Worm (Caenorhabditis elegans) whole organism, L3 larva: Measurements from ENCODE around the gene spe-18.

Experiments used
- R02D3.7 ChIP-seq: fragments of 150-350 bp; optimal IDR thresholded peaks from 2 replicates; lab custom pipeline; 2014; ENCODE audit warnings: missing biosample characterization, missing genetic modification characterization
- ZK546.5 ChIP-seq: sonication (generic microtip); optimal IDR thresholded peaks from 2 replicates; lab custom pipeline; 2017; ENCODE audit warnings: missing biosample characterization, missing genetic modification characterization
- aly-2 ChIP-seq: fragments of 150-350 bp; optimal IDR thresholded peaks from 2 replicates; lab custom pipeline; 2014; ENCODE audit warnings: missing biosample characterization, missing genetic modification characterization
- ama-1 ChIP-seq: fragments of 150-350 bp; optimal IDR thresholded peaks from 2 replicates; lab custom pipeline; 2018
- ceh-16 ChIP-seq: sonication (generic microtip); optimal IDR thresholded peaks from 2 replicates; lab custom pipeline; 2017; ENCODE audit warnings: missing biosample characterization, missing genetic modification characterization
- ceh-28 ChIP-seq: fragments of 150-350 bp; optimal IDR thresholded peaks from 2 replicates; lab custom pipeline; 2014; ENCODE audit warnings: missing biosample characterization, missing genetic modification reagents, missing genetic modification characterization
- ceh-82 ChIP-seq: fragments of 150-350 bp; optimal IDR thresholded peaks from 2 replicates; lab custom pipeline; 2014; ENCODE audit warnings: missing biosample characterization, missing genetic modification characterization
- ceh-9 ChIP-seq: sonication (generic microtip); optimal IDR thresholded peaks from 2 replicates; lab custom pipeline; 2018; ENCODE audit warnings: missing biosample characterization, missing genetic modification characterization
- daf-12 ChIP-seq: fragments of 150-350 bp; optimal IDR thresholded peaks from 2 replicates; lab custom pipeline; 2014; ENCODE audit warnings: missing biosample characterization, missing genetic modification reagents, missing genetic modification characterization
- egl-27 ChIP-seq: sonication (generic microtip); optimal IDR thresholded peaks from 4 replicates; lab custom pipeline; 2017; ENCODE audit warnings: missing biosample characterization, missing genetic modification reagents, missing genetic modification characterization
- egl-5 ChIP-seq: fragments of 150-350 bp; optimal IDR thresholded peaks from 2 replicates; lab custom pipeline; 2017; ENCODE audit warnings: missing biosample characterization, missing genetic modification reagents, missing genetic modification characterization, inconsistent platforms
- elt-2 ChIP-seq: sonication (generic microtip); optimal IDR thresholded peaks from 2 replicates; lab custom pipeline; 2016; ENCODE audit warnings: missing genetic modification reagents, mild to moderate bottlenecking, missing genetic modification characterization, missing compliant biosample characterization
- elt-3 ChIP-seq, 3 experiments: fragments of 150-350 bp in 1 of 3; sonication (generic microtip) in 2 of 3; optimal IDR thresholded peaks; 2 replicates in 2 of 3; 4 replicates in 1 of 3; lab custom pipeline; 2014 to 2017; ENCODE audit warnings: missing biosample characterization in 3 of 3, missing genetic modification characterization in 3 of 3
- eor-1 ChIP-seq, 2 experiments: fragments of 150-350 bp; optimal IDR thresholded peaks; 2 replicates each; lab custom pipeline; 2014 to 2018; ENCODE audit warnings: missing biosample characterization in 2 of 2, missing genetic modification characterization in 2 of 2
- fkh-10 ChIP-seq: sonication (generic microtip); optimal IDR thresholded peaks from 2 replicates; lab custom pipeline; 2017; ENCODE audit warnings: missing biosample characterization, missing genetic modification reagents, missing genetic modification characterization
- fkh-2 ChIP-seq: fragments of 150-350 bp; optimal IDR thresholded peaks from 2 replicates; lab custom pipeline; 2014; ENCODE audit warnings: missing biosample characterization, missing genetic modification reagents, missing genetic modification characterization
- fos-1 ChIP-seq: fragments of 150-350 bp; optimal IDR thresholded peaks from 2 replicates; lab custom pipeline; 2014; ENCODE audit warnings: missing biosample characterization, missing genetic modification characterization
- hmg-11 ChIP-seq: sonication (generic microtip); optimal IDR thresholded peaks from 2 replicates; lab custom pipeline; 2016; ENCODE audit warnings: missing genetic modification characterization, missing compliant biosample characterization
- jun-1 ChIP-seq: fragments of 150-350 bp; optimal IDR thresholded peaks from 2 replicates; lab custom pipeline; 2014; ENCODE audit warnings: missing biosample characterization, missing genetic modification reagents, missing genetic modification characterization
- lin-15B ChIP-seq: fragments of 150-350 bp; optimal IDR thresholded peaks from 2 replicates; lab custom pipeline; 2014; ENCODE audit warnings: missing biosample characterization, missing genetic modification characterization
- lin-39 ChIP-seq: fragments of 150-350 bp; optimal IDR thresholded peaks from 2 replicates; lab custom pipeline; 2018; ENCODE audit warnings: missing biosample characterization, missing genetic modification reagents, missing genetic modification characterization
- lsy-12 ChIP-seq: sonication (generic microtip); optimal IDR thresholded peaks from 2 replicates; lab custom pipeline; 2016; ENCODE audit warnings: mild to moderate bottlenecking, missing genetic modification characterization, missing compliant biosample characterization
- mdl-1 ChIP-seq: fragments of 150-350 bp; optimal IDR thresholded peaks from 2 replicates; lab custom pipeline; 2014; ENCODE audit warnings: missing biosample characterization, missing genetic modification characterization
- mml-1 ChIP-seq: fragments of 150-350 bp; sonication (generic microtip); optimal IDR thresholded peaks from 3 replicates; lab custom pipeline; 2014; ENCODE audit warnings: missing biosample characterization, missing genetic modification characterization
- nfya-1 ChIP-seq: sonication (generic microtip); optimal IDR thresholded peaks from 2 replicates; lab custom pipeline; 2017; ENCODE audit warnings: missing genetic modification characterization, mild to moderate bottlenecking, missing compliant biosample characterization, antibody characterized with exemption, moderate library complexity; ENCODE audit not compliant: insufficient read depth
- nhr-11 ChIP-seq: fragments of 150-350 bp; optimal IDR thresholded peaks from 2 replicates; lab custom pipeline; 2014; ENCODE audit warnings: missing biosample characterization, missing genetic modification characterization
- nhr-23 ChIP-seq: fragments of 150-350 bp; optimal IDR thresholded peaks from 2 replicates; lab custom pipeline; 2014; ENCODE audit warnings: missing biosample characterization, missing genetic modification reagents, missing genetic modification characterization
- nhr-237 ChIP-seq: fragments of 150-350 bp; optimal IDR thresholded peaks from 2 replicates; lab custom pipeline; 2014; ENCODE audit warnings: missing biosample characterization, missing genetic modification characterization
- nhr-25 ChIP-seq: sonication (generic microtip); optimal IDR thresholded peaks from 2 replicates; lab custom pipeline; 2017; ENCODE audit warnings: missing biosample characterization, missing genetic modification characterization
- nhr-28 ChIP-seq: fragments of 150-350 bp; optimal IDR thresholded peaks from 2 replicates; lab custom pipeline; 2014; ENCODE audit warnings: missing biosample characterization, missing genetic modification characterization
- nhr-43 ChIP-seq: sonication (generic microtip); optimal IDR thresholded peaks from 2 replicates; lab custom pipeline; 2016; ENCODE audit warnings: mild to moderate bottlenecking, missing genetic modification characterization, missing compliant biosample characterization; ENCODE audit not compliant: poor library complexity, severe bottlenecking
- nhr-67 ChIP-seq: fragments of 150-350 bp; optimal IDR thresholded peaks from 2 replicates; lab custom pipeline; 2014; ENCODE audit warnings: missing biosample characterization, missing genetic modification characterization
- nhr-76 ChIP-seq: fragments of 150-350 bp; sonication (generic microtip); optimal IDR thresholded peaks from 5 replicates; lab custom pipeline; 2014; ENCODE audit warnings: missing biosample characterization, missing genetic modification characterization
- nhr-77 ChIP-seq: fragments of 150-350 bp; optimal IDR thresholded peaks from 2 replicates; lab custom pipeline; 2014; ENCODE audit warnings: missing biosample characterization, missing genetic modification characterization
- pha-4 ChIP-seq: fragments of 150-350 bp; optimal IDR thresholded peaks from 2 replicates; lab custom pipeline; 2014; ENCODE audit warnings: missing biosample characterization, missing genetic modification reagents, missing genetic modification characterization
- pqm-1 ChIP-seq: fragments of 150-350 bp; optimal IDR thresholded peaks from 2 replicates; lab custom pipeline; 2017; ENCODE audit warnings: missing biosample characterization, missing genetic modification characterization, inconsistent platforms
- sea-2 ChIP-seq: fragments of 150-350 bp; sonication (generic microtip); optimal IDR thresholded peaks from 4 replicates; lab custom pipeline; 2014; ENCODE audit warnings: missing biosample characterization, missing genetic modification reagents, missing genetic modification characterization
- snpc-4 ChIP-seq: fragments of 150-350 bp; optimal IDR thresholded peaks from 2 replicates; lab custom pipeline; 2014; ENCODE audit warnings: missing biosample characterization, missing genetic modification characterization
- unc-39 ChIP-seq: sonication (generic microtip); optimal IDR thresholded peaks from 4 replicates; lab custom pipeline; 2017; ENCODE audit warnings: missing biosample characterization, missing genetic modification characterization
- unc-62 ChIP-seq: fragments of 150-350 bp; sonication (generic microtip); optimal IDR thresholded peaks from 4 replicates; lab custom pipeline; 2014; ENCODE audit warnings: missing biosample characterization, missing genetic modification reagents, missing genetic modification characterization
- zag-1 ChIP-seq: fragments of 150-350 bp; optimal IDR thresholded peaks from 2 replicates; lab custom pipeline; 2014; ENCODE audit warnings: missing biosample characterization, missing genetic modification characterization
- ztf-4 ChIP-seq: fragments of 150-350 bp; optimal IDR thresholded peaks from 2 replicates; lab custom pipeline; 2014; ENCODE audit warnings: missing biosample characterization, missing genetic modification characterization

The spe-18 gene

ce11 chrII:13139573-13139972 lies 13.6 kb downstream of the spe-18 start:
- TF ChIP-seq ama-1 (lab: Kevin White, UChicago) (peak; percentile 51), snpc-4 (no peak), nhr-43 (tag; lab: Kevin White, UChicago) (peak; percentile 28), unc-62 (no peak), fkh-2 (tag; lab: Kevin White, UChicago) (no peak), pha-4 (no peak), mdl-1 (no peak), ztf-4 (tag; lab: Kevin White, UChicago) (no peak)

- TF ChIP-seq sea-2 (GFP tag; lab: Kevin White, UChicago) (no peak), nfya-1 (tag; lab: Kevin White, UChicago) (no peak), hmg-11 (tag; lab: Kevin White, UChicago) (no peak), ceh-82 (tag; lab: Kevin White, UChicago) (no peak), aly-2 (no peak), elt-3 (tag; optimal IDR thresholded peaks at IDR 0.05; lab: Kevin White, UChicago) (no peak), nhr-28 (tag; lab: Kevin White, UChicago) (no peak), ZK546.5 (tag; lab: Kevin White, UChicago) (no peak), nhr-43 (tag; lab: Kevin White, UChicago) (no peak), R02D3.7 (tag; lab: Kevin White, UChicago) (no peak), daf-12 (tag; lab: Kevin White, UChicago) (no peak), zag-1 (tag; lab: Kevin White, UChicago) (no peak), unc-62 (no peak), fkh-2 (tag; lab: Kevin White, UChicago) (no peak), ama-1 (lab: Kevin White, UChicago) (no peak), ztf-4 (tag; lab: Kevin White, UChicago) (no peak), elt-2 (no peak), unc-39 (tag; lab: Kevin White, UChicago) (no peak)
Measured at ce11 chrII:13130576-13130975, 22.6 kb downstream of the spe-18 start.

ce11 chrII:13129602-13130001 lies 23.6 kb downstream of the spe-18 start, which contains the start of gene F29C12.6:
F29C12.6 (plus strand) TSS chrII:13129902.
- no peak for TF ChIP-seq lin-15B

- TF ChIP-seq nhr-28 (tag; lab: Kevin White, UChicago) (no peak), ceh-9 (no peak), aly-2 (no peak), unc-62 (no peak), fkh-2 (tag; lab: Kevin White, UChicago) (no peak), ceh-28 (no peak), nhr-43 (tag; lab: Kevin White, UChicago) (no peak), nhr-23 (tag; lab: Kevin White, UChicago) (no peak), lin-39 (tag; lab: Kevin White, UChicago) (no peak), ztf-4 (tag; lab: Kevin White, UChicago) (no peak), nhr-77 (tag; lab: Kevin White, UChicago) (no peak), ZK546.5 (tag; lab: Kevin White, UChicago) (no peak), elt-2 (no peak), egl-5 (tag; lab: Kevin White, UChicago) (no peak), nhr-25 (no peak), ama-1 (lab: Kevin White, UChicago) (no peak), egl-27 (no peak)
Measured at ce11 chrII:13122720-13123119, 30.5 kb downstream of the spe-18 start, which contains the start of gene bath-45. bath-45 (plus strand) TSS chrII:13123020.

- TF ChIP-seq fkh-10 (no peak), jun-1 (tag; lab: Kevin White, UChicago) (no peak), sea-2 (GFP tag; lab: Kevin White, UChicago) (no peak), pqm-1 (tag; lab: Kevin White, UChicago) (no peak), aly-2 (no peak), lin-15B (peak; percentile 84), pha-4 (no peak), egl-27 (no peak), unc-39 (tag; lab: Kevin White, UChicago) (no peak), nhr-11 (tag; lab: Kevin White, UChicago) (no peak), nhr-43 (tag; lab: Kevin White, UChicago) (peak; percentile 89), fos-1 (tag; lab: Kevin White, UChicago) (no peak), nhr-67 (no peak), mml-1 (tag; lab: Kevin White, UChicago) (no peak), R02D3.7 (tag; lab: Kevin White, UChicago) (no peak), nhr-76 (tag; lab: Kevin White, UChicago) (no peak), lsy-12 (tag; lab: Kevin White, UChicago) (no peak), lin-39 (tag; lab: Kevin White, UChicago) (no peak), ceh-28 (no peak), nhr-77 (tag; lab: Kevin White, UChicago) (no peak), nhr-237 (no peak), nhr-28 (tag; lab: Kevin White, UChicago) (no peak), snpc-4 (peak; percentile 77), nfya-1 (tag; lab: Kevin White, UChicago) (peak; percentile 55), daf-12 (tag; lab: Kevin White, UChicago) (no peak), ceh-82 (tag; lab: Kevin White, UChicago) (no peak), ZK546.5 (tag; lab: Kevin White, UChicago) (no peak), elt-2 (peak; percentile 13), ceh-16 (tag; lab: Kevin White, UChicago) (no peak), eor-1 (tag; optimal IDR thresholded peaks at IDR 0.05; lab: Kevin White, UChicago) (no peak)
Measured at ce11 chrII:13117135-13117534, 36.1 kb downstream of the spe-18 start, which contains the start of gene gfm-1. gfm-1 (plus strand) TSS chrII:13117483.
